Fruit fly (Drosophila melanogaster) whole organism, prepupa: ENCODE data around the gene ND-75.

ENCODE experiments used
- CG10669 ChIP-seq: fragments of 200-800 bp; sonication (Bioruptor generic); optimal IDR thresholded peaks from 3 replicates; lab custom pipeline; 2018; ENCODE audit warnings: missing biosample characterization, mild to moderate bottlenecking, missing genetic modification characterization, moderate library complexity
- CG11762 ChIP-seq: fragments of 200-800 bp; sonication (Bioruptor generic); optimal IDR thresholded peaks from 3 replicates; lab custom pipeline; 2016; ENCODE audit warnings: missing biosample characterization, missing genetic modification characterization; ENCODE audit not compliant: insufficient read depth
- CG15336 ChIP-seq: fragments of 200-800 bp; sonication (Bioruptor generic); IDR thresholded peaks from 2 replicates; pipeline ENCODE4 v1.3.6; 2022; ENCODE audit warnings: missing biosample characterization, missing genetic modification characterization
- CG16779 ChIP-seq: fragments of 200-800 bp; sonication (Bioruptor generic); optimal IDR thresholded peaks from 3 replicates; lab custom pipeline; 2017; ENCODE audit warnings: missing biosample characterization, mild to moderate bottlenecking, missing genetic modification characterization
- CG3032 ChIP-seq: fragments of 200-800 bp; optimal IDR thresholded peaks from 2 replicates; lab custom pipeline; 2019; ENCODE audit warnings: missing biosample characterization, mild to moderate bottlenecking, missing genetic modification characterization, moderate library complexity
- CG34406 ChIP-seq: fragments of 200-800 bp; sonication (Bioruptor generic); optimal IDR thresholded peaks from 3 replicates; lab custom pipeline; 2016; ENCODE audit warnings: missing biosample characterization, missing genetic modification characterization
- CG3919 ChIP-seq: fragments of 200-800 bp; sonication (Bioruptor generic); optimal IDR thresholded peaks from 3 replicates; lab custom pipeline; 2016; ENCODE audit warnings: missing biosample characterization, missing genetic modification characterization
- CG4318 ChIP-seq: fragments of 200-800 bp; sonication (Bioruptor generic); optimal IDR thresholded peaks from 3 replicates; lab custom pipeline; 2017; ENCODE audit warnings: missing biosample characterization, mild to moderate bottlenecking, missing genetic modification characterization
- CG6163 ChIP-seq: fragments of 200-800 bp; sonication (Bioruptor generic); IDR thresholded peaks from 3 replicates; pipeline ENCODE4 v1.3.6; 2022; ENCODE audit warnings: missing biosample characterization, missing genetic modification characterization
- CG6276 ChIP-seq: fragments of 200-800 bp; sonication (Bioruptor generic); optimal IDR thresholded peaks from 2 replicates; lab custom pipeline; 2017; ENCODE audit warnings: missing biosample characterization, mild to moderate bottlenecking, missing genetic modification characterization
- CG6792 ChIP-seq: fragments of 200-800 bp; sonication (Bioruptor generic); optimal IDR thresholded peaks from 3 replicates; lab custom pipeline; 2016; ENCODE audit warnings: missing biosample characterization, missing genetic modification characterization
- CG6808 ChIP-seq: fragments of 200-800 bp; sonication (Bioruptor generic); optimal IDR thresholded peaks from 3 replicates; lab custom pipeline; 2017; ENCODE audit warnings: missing biosample characterization, missing genetic modification characterization, mild to moderate bottlenecking, moderate library complexity, missing genetic modification reagents
- CG7368 ChIP-seq: fragments of 200-800 bp; sonication (Bioruptor generic); optimal IDR thresholded peaks from 3 replicates; lab custom pipeline; 2016; ENCODE audit warnings: missing biosample characterization, missing genetic modification characterization
- CG8319 ChIP-seq: fragments of 200-800 bp; sonication (Bioruptor generic); optimal IDR thresholded peaks from 3 replicates; lab custom pipeline; 2016; ENCODE audit warnings: missing biosample characterization, missing genetic modification characterization
- CG8632 ChIP-seq: fragments of 200-800 bp; sonication (Bioruptor generic); optimal IDR thresholded peaks from 3 replicates; lab custom pipeline; 2016; ENCODE audit warnings: missing biosample characterization, missing genetic modification characterization
- CG9139 ChIP-seq: fragments of 200-800 bp; sonication (Bioruptor generic); optimal IDR thresholded peaks from 3 replicates; lab custom pipeline; 2017; ENCODE audit warnings: missing biosample characterization, mild to moderate bottlenecking, missing genetic modification characterization
- Eip78C ChIP-seq: fragments of 200-800 bp; sonication (Bioruptor generic); peaks from one replicate; lab custom pipeline; 2016; ENCODE audit warnings: missing biosample characterization, missing genetic modification characterization
- Eip93F ChIP-seq: fragments of 200-800 bp; sonication (Bioruptor generic); optimal IDR thresholded peaks from 2 replicates; lab custom pipeline; 2016; ENCODE audit warnings: missing biosample characterization, mild to moderate bottlenecking, missing genetic modification characterization
- Ets96B ChIP-seq: fragments of 200-800 bp; optimal IDR thresholded peaks from 2 replicates; lab custom pipeline; 2019; ENCODE audit warnings: missing biosample characterization, mild to moderate bottlenecking, missing genetic modification characterization, moderate library complexity
- Gug ChIP-seq: fragments of 200-800 bp; sonication (Bioruptor generic); IDR thresholded peaks from 2 replicates; pipeline ENCODE4 v1.3.6; 2022; ENCODE audit warnings: missing biosample characterization, missing genetic modification characterization
- Hr39 ChIP-seq: fragments of 200-800 bp; sonication (Bioruptor generic); optimal IDR thresholded peaks from 2 replicates; lab custom pipeline; 2016; ENCODE audit warnings: missing biosample characterization, missing genetic modification characterization
- Hr4 ChIP-seq: fragments of 200-800 bp; sonication (Bioruptor generic); optimal IDR thresholded peaks from 3 replicates; lab custom pipeline; 2016; ENCODE audit warnings: missing biosample characterization, missing genetic modification characterization
- Lpt ChIP-seq: fragments of 200-800 bp; sonication (Bioruptor generic); optimal IDR thresholded peaks from 3 replicates; lab custom pipeline; 2016; ENCODE audit warnings: missing biosample characterization, missing genetic modification characterization
- Met ChIP-seq: fragments of 200-800 bp; sonication (Bioruptor generic); optimal IDR thresholded peaks from 3 replicates; lab custom pipeline; 2016; ENCODE audit warnings: missing biosample characterization, missing genetic modification characterization
- Smox ChIP-seq: fragments of 200-800 bp; sonication (Bioruptor generic); optimal IDR thresholded peaks from 3 replicates; lab custom pipeline; 2016; ENCODE audit warnings: missing biosample characterization, missing genetic modification characterization
- Sox102F ChIP-seq: fragments of 200-800 bp; sonication (Bioruptor generic); optimal IDR thresholded peaks from 2 replicates; lab custom pipeline; 2016; ENCODE audit warnings: missing biosample characterization, mild to moderate bottlenecking, missing genetic modification characterization
- Sox15 ChIP-seq: fragments of 200-800 bp; sonication (Bioruptor generic); optimal IDR thresholded peaks from 3 replicates; lab custom pipeline; 2016; ENCODE audit warnings: missing biosample characterization, missing genetic modification characterization
- achi ChIP-seq: fragments of 200-800 bp; sonication (Bioruptor generic); optimal IDR thresholded peaks from 3 replicates; lab custom pipeline; 2016; ENCODE audit warnings: missing biosample characterization, missing genetic modification characterization
- acj6 ChIP-seq: fragments of 200-800 bp; sonication (Bioruptor generic); optimal IDR thresholded peaks from 3 replicates; lab custom pipeline; 2016; ENCODE audit warnings: missing biosample characterization, missing genetic modification characterization
- cyc ChIP-seq: fragments of 200-800 bp; sonication (Bioruptor generic); optimal IDR thresholded peaks from 3 replicates; lab custom pipeline; 2016; ENCODE audit warnings: missing biosample characterization, missing genetic modification characterization
- dac ChIP-seq: fragments of 200-800 bp; sonication (Bioruptor generic); optimal IDR thresholded peaks from 2 replicates; lab custom pipeline; 2017; ENCODE audit warnings: missing biosample characterization, mild to moderate bottlenecking, missing genetic modification characterization
- dsx ChIP-seq: fragments of 200-800 bp; optimal IDR thresholded peaks from 3 replicates; lab custom pipeline; 2019; ENCODE audit warnings: missing biosample characterization, mild to moderate bottlenecking, missing genetic modification characterization, moderate library complexity; ENCODE audit not compliant: poor library complexity, severe bottlenecking
- eg ChIP-seq: fragments of 200-800 bp; sonication (Bioruptor generic); IDR thresholded peaks from 3 replicates; pipeline ENCODE4 v1.3.6; 2022; ENCODE audit warnings: missing biosample characterization, missing genetic modification characterization
- esn ChIP-seq: fragments of 200-800 bp; sonication (Bioruptor generic); optimal IDR thresholded peaks from 2 replicates; lab custom pipeline; 2016; ENCODE audit warnings: missing biosample characterization, mild to moderate bottlenecking, missing genetic modification characterization, moderate library complexity
- fd85E ChIP-seq: fragments of 200-800 bp; sonication (Bioruptor generic); optimal IDR thresholded peaks from 3 replicates; lab custom pipeline; 2016; ENCODE audit warnings: missing biosample characterization, missing genetic modification characterization
- fkh ChIP-seq: fragments of 200-800 bp; sonication (Bioruptor generic); optimal IDR thresholded peaks from 3 replicates; lab custom pipeline; 2017; ENCODE audit warnings: missing biosample characterization, mild to moderate bottlenecking, missing genetic modification characterization, moderate library complexity
- net ChIP-seq: fragments of 200-800 bp; sonication (Bioruptor generic); optimal IDR thresholded peaks from 3 replicates; lab custom pipeline; 2016; ENCODE audit warnings: missing biosample characterization, missing genetic modification characterization
- pdm3 ChIP-seq: fragments of 200-800 bp; sonication (Bioruptor generic); optimal IDR thresholded peaks from 3 replicates; lab custom pipeline; 2016; ENCODE audit warnings: missing biosample characterization, missing genetic modification characterization
- spab ChIP-seq: fragments of 200-800 bp; sonication (Bioruptor generic); optimal IDR thresholded peaks from 2 replicates; lab custom pipeline; 2017; ENCODE audit warnings: missing biosample characterization, mild to moderate bottlenecking, missing genetic modification characterization, missing genetic modification reagents
- topi ChIP-seq: fragments of 200-800 bp; sonication (Bioruptor generic); optimal IDR thresholded peaks from 3 replicates; lab custom pipeline; 2016; ENCODE audit warnings: missing biosample characterization, missing genetic modification characterization
- vri ChIP-seq: fragments of 200-800 bp; sonication (Bioruptor generic); optimal IDR thresholded peaks from 3 replicates; lab custom pipeline; 2016; ENCODE audit warnings: missing biosample characterization, mild to moderate bottlenecking, missing genetic modification characterization

ND-75 gene

dm6 chrX:8229918-8230699 is 21.4 kb downstream of the ND-75 start (continued):
- TF ChIP-seq eg (peak; percentile 43; the same call in 1 of the 3 replicates), Eip93F (GFP tag; lab: Kevin White, UChicago) (no peak), CG6792 (GFP tag; lab: Kevin White, UChicago) (peak; percentile 50), Sox102F (GFP tag; lab: Kevin White, UChicago) (peak; percentile 16), fkh (GFP tag; lab: Kevin White, UChicago) (peak; percentile 93), CG15336 (peak; percentile 15; the same call in 1 of the 2 replicates), CG4318 (GFP tag; lab: Kevin White, UChicago) (no peak), fd85E (GFP tag; lab: Kevin White, UChicago) (no peak), CG34406 (GFP tag; lab: Kevin White, UChicago) (peak; percentile 49), CG7368 (GFP tag; lab: Kevin White, UChicago) (peak; percentile 58), CG11762 (GFP tag; lab: Kevin White, UChicago) (peak; percentile 2), CG6276 (GFP tag; lab: Kevin White, UChicago) (peak; percentile 30), CG9139 (GFP tag; lab: Kevin White, UChicago) (peak; percentile 45), Gug (0 out of 2 replicates have a peak, but pooled peaks have one; percentile 13), CG10669 (GFP tag; lab: Kevin White, UChicago) (peak; percentile 48), Eip78C (GFP tag; lab: Kevin White, UChicago) (peak; percentile 79), CG3032 (tag; lab: Kevin White, UChicago) (no peak), CG6808 (peak; percentile 66)

dm6 chrX:8227942-8228341 is 23.5 kb downstream of the ND-75 start:
- peak; percentile 1 for TF ChIP-seq Eip78C (GFP tag; lab: Kevin White, UChicago)
- TF ChIP-seq esn, result no peak

- no peak for TF ChIP-seq vri
- no peak for TF ChIP-seq achi (GFP tag; lab: Kevin White, UChicago)
- no peak for TF ChIP-seq pdm3 (GFP tag; lab: Kevin White, UChicago)
- no peak for TF ChIP-seq cyc (GFP tag; lab: Kevin White, UChicago)
- TF ChIP-seq dsx (GFP tag; lab: Kevin White, UChicago), result peak; percentile 43
- TF ChIP-seq CG8632 (GFP tag; lab: Kevin White, UChicago), result no peak
- no peak for TF ChIP-seq Smox (GFP tag; lab: Kevin White, UChicago)
- no peak for TF ChIP-seq CG6276 (GFP tag; lab: Kevin White, UChicago)
- 0 out of 3 replicates have a peak, but pooled peaks have one; percentile 13 for TF ChIP-seq CG6163 (GFP tag; lab: Robert Waterston, UW)
- TF ChIP-seq CG34406 (GFP tag; lab: Kevin White, UChicago), result no peak
- TF ChIP-seq Hr4, result no peak
- no peak for TF ChIP-seq net
- no peak for TF ChIP-seq CG16779 (tag; lab: Kevin White, UChicago)
These were observed 35.5 kb downstream of the ND-75 start for dm6 chrX:8215855-8216586.

dm6 chrX:8215094-8215854 is 36.2 kb downstream of the ND-75 start:
- peak; percentile 39 for TF ChIP-seq CG3919 (GFP tag; lab: Kevin White, UChicago)
- TF ChIP-seq CG6792 (GFP tag; lab: Kevin White, UChicago), result peak; percentile 43
- TF ChIP-seq dac (GFP tag; lab: Kevin White, UChicago), result no peak
- no peak for TF ChIP-seq CG8319 (GFP tag; lab: Kevin White, UChicago)
- peak; percentile 88 for TF ChIP-seq Eip78C (GFP tag; lab: Kevin White, UChicago)
- TF ChIP-seq Sox15 (GFP tag; lab: Kevin White, UChicago), result no peak
- TF ChIP-seq Lpt (GFP tag; lab: Kevin White, UChicago), result peak; percentile 4
- no peak for TF ChIP-seq Hr4
- peak; percentile 9 for TF ChIP-seq CG9139 (GFP tag; lab: Kevin White, UChicago)
- no peak for TF ChIP-seq Eip93F (GFP tag; lab: Kevin White, UChicago)
- TF ChIP-seq achi (GFP tag; lab: Kevin White, UChicago), result peak; percentile 67
- TF ChIP-seq topi (GFP tag; lab: Kevin White, UChicago), result peak; percentile 39
- peak; percentile 67 for TF ChIP-seq acj6 (GFP tag; lab: Kevin White, UChicago)
- TF ChIP-seq dsx (GFP tag; lab: Kevin White, UChicago), result peak; percentile 52
- peak; percentile 8 for TF ChIP-seq CG6276 (GFP tag; lab: Kevin White, UChicago)
- no peak for TF ChIP-seq CG15336
- TF ChIP-seq Hr39 (GFP tag; lab: Kevin White, UChicago), result no peak
- peak; percentile 36 for TF ChIP-seq Met (GFP tag; lab: Kevin White, UChicago)
- peak; percentile 71 for TF ChIP-seq spab (GFP tag; lab: Kevin White, UChicago)
- TF ChIP-seq Ets96B (tag; lab: Kevin White, UChicago), result peak; percentile 81
